Fruit fly (Drosophila melanogaster): ENCODE results near the gene CG16989.
A peak's percentile ranks its signal among the peaks of the same experiment; 100 is the strongest.

CG16989 gene

DNA sequence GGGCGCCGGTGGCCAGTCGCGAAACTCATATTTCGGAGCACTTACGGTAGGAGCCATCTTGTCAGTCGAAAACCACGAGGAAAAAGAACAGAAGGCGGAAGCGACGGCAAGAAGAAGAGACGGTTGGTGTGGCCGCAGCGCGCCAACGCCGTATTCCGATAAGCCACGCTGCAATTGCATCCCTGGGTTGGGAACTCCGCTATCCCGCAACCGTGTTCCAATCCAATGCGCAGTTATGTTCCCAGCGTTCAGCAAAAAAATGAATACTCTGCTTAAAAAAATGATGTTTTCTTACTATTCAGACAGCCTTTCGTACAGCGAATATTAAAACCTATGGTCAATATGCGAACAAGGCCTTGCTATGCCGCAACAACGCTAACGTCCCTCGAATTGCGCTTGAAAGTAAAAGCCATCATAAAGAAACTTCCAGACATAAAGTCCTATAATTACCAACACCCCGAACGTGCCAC lies 27.9 kb upstream of the CG16989 start, which contains the start of gene RpL22 (continued):
- TF ChIP-seq Oli (tag; optimal IDR thresholded peaks at IDR 0.05) (peak; percentile 60), ssp (GFP tag; IDR thresholded peaks at IDR 0.05) (peak; percentile 69), onecut (GFP tag; IDR thresholded peaks at IDR 0.05) (peak; percentile 91), CG7372 (GFP tag; IDR thresholded peaks at IDR 0.05) (peak; percentile 71), Bteb2 (GFP tag; optimal IDR thresholded peaks at IDR 0.05) (peak; percentile 87), CG15514 (GFP tag; optimal IDR thresholded peaks at IDR 0.05) (peak; percentile 95), CG18262 (tag; optimal IDR thresholded peaks at IDR 0.05) (peak; percentile 65), lbe (GFP tag; optimal IDR thresholded peaks at IDR 0.05) (no peak), vvl (GFP tag; IDR thresholded peaks at IDR 0.05) (peak; percentile 92), CG8478 (optimal IDR thresholded peaks at IDR 0.05) (no peak), Ets65A (GFP tag) (peak; percentile 98), CG3995 (GFP tag; optimal IDR thresholded peaks at IDR 0.05) (peak; percentile 81), CG15011 (GFP tag; optimal IDR thresholded peaks at IDR 0.05) (peak; percentile 84), sd (tag; optimal IDR thresholded peaks at IDR 0.05) (peak; percentile 57), tx (GFP tag; optimal IDR thresholded peaks at IDR 0.05) (peak; percentile 77), CG2120 (GFP tag; optimal IDR thresholded peaks at IDR 0.05) (peak; percentile 74), Hsf (GFP tag; optimal IDR thresholded peaks at IDR 0.05) (peak; percentile 88), Dfd (GFP tag; optimal IDR thresholded peaks at IDR 0.05) (no peak), ken (GFP tag; IDR thresholded peaks at IDR 0.05) (peak; percentile 88), CG14667 (GFP tag; IDR thresholded peaks at IDR 0.05) (peak; percentile 65), CG11504 (tag; optimal IDR thresholded peaks at IDR 0.05) (peak; percentile 81), eve (GFP tag; optimal IDR thresholded peaks at IDR 0.05) (no peak), Awh (GFP tag; IDR thresholded peaks at IDR 0.05) (peak; percentile 79), pan (optimal IDR thresholded peaks at IDR 0.05) (no peak), pan (GFP tag; optimal IDR thresholded peaks at IDR 0.05 in 1 of 2, IDR thresholded peaks at IDR 0.05 in 1 of 2) (peak in 1 of 2 experiments; percentile 82), HLH54F (GFP tag; optimal IDR thresholded peaks at IDR 0.05) (peak; percentile 83), CG5245 (GFP tag; optimal IDR thresholded peaks at IDR 0.05) (peak; percentile 77), cwo (GFP tag; optimal IDR thresholded peaks at IDR 0.05) (peak; percentile 79), CG14860 (GFP tag; IDR thresholded peaks at IDR 0.05; ENCODE audit: partially characterized antibody) (no peak), dati (GFP tag; IDR thresholded peaks at IDR 0.05) (peak; percentile 76), Myb (GFP tag; optimal IDR thresholded peaks at IDR 0.05) (peak; percentile 89), CG14050 (GFP tag; IDR thresholded peaks at IDR 0.05) (peak; percentile 77), fu2 (GFP tag; optimal IDR thresholded peaks at IDR 0.05) (peak; percentile 89), CG17186 (GFP tag; optimal IDR thresholded peaks at IDR 0.05) (peak; percentile 98), trh (GFP tag; optimal IDR thresholded peaks at IDR 0.05) (peak; percentile 54), CG12391 (tag; optimal IDR thresholded peaks at IDR 0.05) (peak; percentile 87), CG6854 (GFP tag; optimal IDR thresholded peaks at IDR 0.05) (peak; percentile 86), Fer2 (tag; optimal IDR thresholded peaks at IDR 0.05) (peak; percentile 60), CG3407 (GFP tag; optimal IDR thresholded peaks at IDR 0.05) (peak; percentile 85), CG1792 (GFP tag; optimal IDR thresholded peaks at IDR 0.05) (peak; percentile 87), Adf1 (GFP tag; IDR thresholded peaks at IDR 0.05) (peak; percentile 73), Scr (GFP tag; IDR thresholded peaks at IDR 0.05; ENCODE audit: partially characterized antibody) (no peak), klu (GFP tag; IDR thresholded peaks at IDR 0.05) (peak; percentile 43; the same call in 1 of the 2 replicates), crc (GFP tag; optimal IDR thresholded peaks at IDR 0.05) (peak; percentile 84), sna (GFP tag; IDR thresholded peaks at IDR 0.05; ENCODE audit: partially characterized antibody) (no peak), CG5180 (GFP tag; optimal IDR thresholded peaks at IDR 0.05) (peak; percentile 68), CG7928 (GFP tag; optimal IDR thresholded peaks at IDR 0.05) (peak; percentile 87), CG32532 (GFP tag; IDR thresholded peaks at IDR 0.05) (peak; percentile 91), CG9727 (GFP tag; optimal IDR thresholded peaks at IDR 0.05) (peak; percentile 93), Trl (optimal IDR thresholded peaks at IDR 0.05) (no peak), Trl (GFP tag; optimal IDR thresholded peaks at IDR 0.05) (peak; percentile 92), dimm (GFP tag; IDR thresholded peaks at IDR 0.05) (peak; percentile 43; the same call in 1 of the 2 replicates)
